Fruit fly (Drosophila melanogaster): Measurements from ENCODE around the gene EMC2B.

Gene EMC2B

DNA sequence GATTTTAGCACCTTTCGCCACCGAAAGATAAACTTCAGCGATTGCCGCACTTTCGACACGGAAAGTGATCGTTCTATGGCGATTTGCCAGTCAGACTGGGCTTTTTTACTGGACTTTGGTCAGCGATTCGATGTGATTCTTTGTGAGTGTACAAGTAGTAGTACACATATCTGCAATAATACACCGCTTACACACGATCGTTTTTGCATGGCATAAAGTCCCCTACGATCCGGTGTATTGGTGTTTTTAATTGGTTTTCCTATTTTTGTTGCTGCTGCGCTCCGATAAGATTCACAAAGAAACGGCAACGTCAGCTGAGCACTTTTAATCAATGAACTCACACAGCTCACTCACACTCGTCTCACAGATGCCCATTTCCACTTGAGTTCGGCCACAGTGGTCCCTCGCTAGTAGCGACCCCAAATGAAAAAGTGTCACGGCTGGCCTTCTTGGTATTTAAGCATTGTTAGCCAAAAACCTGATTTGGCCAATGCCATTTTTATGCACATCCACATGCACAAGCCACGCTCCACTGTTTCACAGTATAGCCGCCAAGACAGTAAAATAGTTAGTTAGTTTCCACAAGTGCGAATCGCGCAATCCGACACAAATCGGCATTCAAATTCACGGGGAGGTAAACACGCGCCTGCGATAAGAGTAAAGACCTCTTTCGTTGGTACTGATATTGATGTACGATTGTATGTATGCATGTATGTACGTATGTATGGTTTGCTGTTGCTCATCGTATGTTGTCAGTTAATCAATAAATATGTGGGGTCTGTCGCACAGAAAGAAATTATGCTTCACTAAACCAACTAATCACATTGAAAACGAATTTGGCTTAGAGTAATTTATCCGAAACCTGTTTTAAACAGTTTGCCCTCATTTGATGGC lies 5.2 kb downstream of the EMC2B start (continued):
- TF ChIP-seq CG14860 (GFP tag; IDR thresholded peaks at IDR 0.05; ENCODE audit: partially characterized antibody) (no peak), CG3995 (GFP tag; optimal IDR thresholded peaks at IDR 0.05) (peak; percentile 82), CG6689 (GFP tag; IDR thresholded peaks at IDR 0.05) (peak; percentile 91), sisA (GFP tag; IDR thresholded peaks at IDR 0.05) (peak; percentile 93), sc (optimal IDR thresholded peaks at IDR 0.05) (no peak), sc (GFP tag; optimal IDR thresholded peaks at IDR 0.05) (no peak), unc-4 (GFP tag; IDR thresholded peaks at IDR 0.05; ENCODE audit: partially characterized antibody) (no peak), emc (GFP tag; optimal IDR thresholded peaks at IDR 0.05) (peak; percentile 89), Tbp (GFP tag; optimal IDR thresholded peaks at IDR 0.05) (no peak), Stat92E (GFP tag; optimal IDR thresholded peaks at IDR 0.05) (no peak), CG16813 (GFP tag; IDR thresholded peaks at IDR 0.05; ENCODE audit: partially characterized antibody) (no peak), CG1832 (GFP tag; optimal IDR thresholded peaks at IDR 0.05) (no peak), ewg (GFP tag; optimal IDR thresholded peaks at IDR 0.05) (peak; percentile 56), Mrtf (GFP tag; IDR thresholded peaks at IDR 0.05) (peak; percentile 97), en (GFP tag; optimal IDR thresholded peaks at IDR 0.05) (peak; percentile 81), CG11696 (GFP tag; IDR thresholded peaks at IDR 0.05) (peak; percentile 86), CoRest (tag; optimal IDR thresholded peaks at IDR 0.05) (peak; percentile 92), NC2β (GFP tag; optimal IDR thresholded peaks at IDR 0.05) (peak; percentile 85), YL-1 (GFP tag; optimal IDR thresholded peaks at IDR 0.05) (peak; percentile 52), tup (GFP tag; optimal IDR thresholded peaks at IDR 0.05) (peak; percentile 88), Mes4 (GFP tag; optimal IDR thresholded peaks at IDR 0.05) (peak; percentile 81), CG12071 (GFP tag; optimal IDR thresholded peaks at IDR 0.05) (peak; percentile 93), usp (GFP tag; optimal IDR thresholded peaks at IDR 0.05) (no peak), Xrp1 (GFP tag; IDR thresholded peaks at IDR 0.05) (peak; percentile 90), fd64A (GFP tag; optimal IDR thresholded peaks at IDR 0.05) (peak; percentile 30), salm (tag; optimal IDR thresholded peaks at IDR 0.05) (peak; percentile 68), CG12219 (GFP tag; optimal IDR thresholded peaks at IDR 0.05) (peak; percentile 91), yki (optimal IDR thresholded peaks at IDR 0.05) (no peak), CG8388 (GFP tag; optimal IDR thresholded peaks at IDR 0.05) (peak; percentile 63), CG33213 (GFP tag; optimal IDR thresholded peaks at IDR 0.05) (peak; percentile 89), MTF-1 (GFP tag; optimal IDR thresholded peaks at IDR 0.05; ENCODE audit: borderline replicate concordance) (peak; percentile 68), Atf-2 (GFP tag; optimal IDR thresholded peaks at IDR 0.05) (peak; percentile 90), NK7.1 (GFP tag; optimal IDR thresholded peaks at IDR 0.05) (peak; percentile 93), row (GFP tag; IDR thresholded peaks at IDR 0.05) (peak; percentile 98), ase (GFP tag; IDR thresholded peaks at IDR 0.05) (peak; percentile 89; the same call in 2 of the 3 replicates), jumu (GFP tag; optimal IDR thresholded peaks at IDR 0.05) (peak; percentile 94), az2 (GFP tag; optimal IDR thresholded peaks at IDR 0.05) (peak; percentile 89), unpg (GFP tag; optimal IDR thresholded peaks at IDR 0.05) (peak; percentile 91), CG32772 (GFP tag; IDR thresholded peaks at IDR 0.05) (peak; percentile 94), CG15269 (tag; optimal IDR thresholded peaks at IDR 0.05) (peak; percentile 97), maf-S (GFP tag; optimal IDR thresholded peaks at IDR 0.05) (peak; percentile 94), seq (GFP tag; IDR thresholded peaks at IDR 0.05) (peak; percentile 96), CG43689 (GFP tag; IDR thresholded peaks at IDR 0.05) (peak; percentile 91), CG8765 (GFP tag; IDR thresholded peaks at IDR 0.05) (peak; percentile 94), chm (GFP tag; IDR thresholded peaks at IDR 0.05) (peak; percentile 84; the same call in 1 of the 2 replicates), CG7839 (tag; optimal IDR thresholded peaks at IDR 0.05) (peak; percentile 96), slbo (GFP tag; IDR thresholded peaks at IDR 0.05) (peak; percentile 99), ac (GFP tag; optimal IDR thresholded peaks at IDR 0.05) (peak; percentile 10), Neu2 (GFP tag; optimal IDR thresholded peaks at IDR 0.05; ENCODE audit: borderline replicate concordance) (peak; percentile 48)
